Worm (Caenorhabditis elegans): ENCODE data around the gene clec-47.

DNA sequence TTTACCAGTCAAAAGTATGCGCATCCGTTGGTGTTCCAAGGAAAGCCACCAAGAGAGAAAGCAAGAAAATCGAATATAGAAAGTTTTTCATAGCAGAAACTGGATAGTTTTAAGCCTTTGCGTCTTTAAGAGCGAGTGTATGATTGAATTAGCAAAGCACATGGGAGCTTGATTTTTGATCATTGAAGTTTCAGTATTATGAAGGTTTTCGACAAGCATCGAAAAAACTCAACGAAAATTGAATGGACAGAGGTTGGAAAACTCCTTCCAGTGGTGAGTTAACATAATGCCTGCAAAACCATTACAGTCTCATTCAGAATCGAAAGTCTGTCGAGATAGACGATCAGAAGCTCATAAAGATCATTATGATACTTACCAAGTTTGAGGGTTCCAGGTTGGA, 18.4 kb downstream of the clec-47 start, which contains the start of gene Y75B12B.13:
- no peak for TF ChIP-seq lsy-2 (tag; optimal IDR thresholded peaks at IDR 0.05)
- no peak for TF ChIP-seq skn-1 (tag; optimal IDR thresholded peaks at IDR 0.05)
- TF ChIP-seq snpc-1.2 (GFP tag; IDR thresholded peaks at IDR 0.05) = no peak
- TF ChIP-seq Y48G9A.11 (GFP tag; IDR thresholded peaks at IDR 0.05) = no peak
- no peak for TF ChIP-seq zfp-3 (GFP tag; conservative IDR thresholded peaks at IDR 0.05)
- no peak for TF ChIP-seq mep-1 (tag; optimal IDR thresholded peaks at IDR 0.05)
- TF ChIP-seq unc-62 (GFP tag; optimal IDR thresholded peaks at IDR 0.05 in 1 of 2) = no peak
- no peak for TF ChIP-seq unc-62 (tag; optimal IDR thresholded peaks at IDR 0.05)
- TF ChIP-seq fos-1 (tag; optimal IDR thresholded peaks at IDR 0.05) = no peak
- TF ChIP-seq lin-39 (tag; optimal IDR thresholded peaks at IDR 0.05) = no peak
- no peak for TF ChIP-seq ZK546.5 (tag; optimal IDR thresholded peaks at IDR 0.05)
- no peak for TF ChIP-seq egl-27 (tag; optimal IDR thresholded peaks at IDR 0.05)
- no peak for TF ChIP-seq mdt-29 (GFP tag; IDR thresholded peaks at IDR 0.05)

Data from whole organism, L4 larva.